Worm (Caenorhabditis elegans) whole organism, mixed stage, embryonic: ENCODE data around the gene T23F11.11.
A peak's percentile ranks its signal among the peaks of the same experiment; 100 is the strongest.

Experiments used
- M03D4.4 ChIP-seq: sonication (generic microtip); optimal IDR thresholded peaks from 2 replicates; lab custom pipeline; 2017; ENCODE audit warnings: mild to moderate bottlenecking, missing genetic modification characterization, missing compliant biosample characterization
- bed-3 ChIP-seq: fragments of 200-800 bp; sonication (Bioruptor generic); optimal IDR thresholded peaks from 3 replicates; lab custom pipeline; 2018; ENCODE audit warnings: mild to moderate bottlenecking, missing genetic modification characterization, moderate library complexity, missing compliant biosample characterization
- blmp-1 ChIP-seq: fragments of 150-350 bp; optimal IDR thresholded peaks from 2 replicates; lab custom pipeline; 2014; ENCODE audit warnings: missing biosample characterization, missing genetic modification characterization
- ceh-43 ChIP-seq: fragments of 200-800 bp; sonication (Bioruptor generic); optimal IDR thresholded peaks from 2 replicates; lab custom pipeline; 2018; ENCODE audit warnings: mild to moderate bottlenecking, missing genetic modification characterization, moderate library complexity, missing compliant biosample characterization
- ceh-83 ChIP-seq: fragments of 200-800 bp; sonication (Bioruptor generic); optimal IDR thresholded peaks from 2 replicates; lab custom pipeline; 2018; ENCODE audit warnings: mild to moderate bottlenecking, missing genetic modification characterization, missing compliant biosample characterization
- ces-1 ChIP-seq: fragments of 150-350 bp; optimal IDR thresholded peaks from 2 replicates; lab custom pipeline; 2014; ENCODE audit warnings: missing biosample characterization, missing genetic modification reagents, missing genetic modification characterization
- cnd-1 ChIP-seq: fragments of 200-800 bp; sonication (Bioruptor generic); optimal IDR thresholded peaks from 2 replicates; lab custom pipeline; 2018; ENCODE audit warnings: mild to moderate bottlenecking, missing genetic modification characterization, missing compliant biosample characterization
- drap-1 ChIP-seq: fragments of 200-800 bp; sonication (Bioruptor generic); optimal IDR thresholded peaks from 3 replicates; lab custom pipeline; 2018; ENCODE audit warnings: mild to moderate bottlenecking, missing genetic modification characterization, missing compliant biosample characterization
- elt-1 ChIP-seq: sonication (generic microtip); optimal IDR thresholded peaks from 2 replicates; lab custom pipeline; 2017; ENCODE audit warnings: missing genetic modification characterization, mild to moderate bottlenecking, missing compliant biosample characterization, antibody characterized with exemption, moderate library complexity, borderline replicate concordance; ENCODE audit not compliant: insufficient read depth
- elt-3 ChIP-seq: fragments of 150-350 bp; optimal IDR thresholded peaks from 2 replicates; lab custom pipeline; 2014; ENCODE audit warnings: missing biosample characterization, missing genetic modification characterization
- flh-1 ChIP-seq: fragments of 200-800 bp; sonication (Bioruptor generic); optimal IDR thresholded peaks from 2 replicates; lab custom pipeline; 2018; ENCODE audit warnings: mild to moderate bottlenecking, missing genetic modification characterization, moderate library complexity, missing compliant biosample characterization
- ham-2 ChIP-seq: fragments of 200-800 bp; sonication (Bioruptor generic); optimal IDR thresholded peaks from 2 replicates; lab custom pipeline; 2018; ENCODE audit warnings: mild to moderate bottlenecking, missing genetic modification characterization, missing compliant biosample characterization
- hlh-1 ChIP-seq: fragments of 150-350 bp; optimal IDR thresholded peaks from 2 replicates; lab custom pipeline; 2014; ENCODE audit warnings: missing biosample characterization, missing genetic modification reagents, missing genetic modification characterization
- lin-13 ChIP-seq: fragments of 150-350 bp; optimal IDR thresholded peaks from 2 replicates; lab custom pipeline; 2014; ENCODE audit warnings: missing biosample characterization, missing genetic modification characterization
- lin-32 ChIP-seq: fragments of 200-800 bp; sonication (Bioruptor generic); optimal IDR thresholded peaks from 2 replicates; lab custom pipeline; 2018; ENCODE audit warnings: mild to moderate bottlenecking, missing genetic modification characterization, missing compliant biosample characterization
- mab-5 ChIP-seq: fragments of 150-350 bp; optimal IDR thresholded peaks from 2 replicates; lab custom pipeline; 2014; ENCODE audit warnings: missing biosample characterization, missing genetic modification characterization
- mep-1 ChIP-seq: fragments of 150-350 bp; optimal IDR thresholded peaks from 2 replicates; lab custom pipeline; 2017; ENCODE audit warnings: missing biosample characterization, missing genetic modification reagents, missing genetic modification characterization, inconsistent platforms
- mls-2 ChIP-seq: sonication (generic microtip); optimal IDR thresholded peaks from 2 replicates; lab custom pipeline; 2016; ENCODE audit warnings: mild to moderate bottlenecking, missing genetic modification characterization, moderate library complexity, missing compliant biosample characterization
- nhr-12 ChIP-seq: fragments of 150-350 bp; optimal IDR thresholded peaks from 2 replicates; lab custom pipeline; 2014; ENCODE audit warnings: missing biosample characterization, missing genetic modification characterization
- nhr-2 ChIP-seq: fragments of 150-350 bp; optimal IDR thresholded peaks from 2 replicates; lab custom pipeline; 2014; ENCODE audit warnings: missing biosample characterization, missing genetic modification characterization
- nhr-237 ChIP-seq: fragments of 150-350 bp; optimal IDR thresholded peaks from 2 replicates; lab custom pipeline; 2014; ENCODE audit warnings: missing biosample characterization, missing genetic modification characterization
- nhr-76 ChIP-seq: sonication (generic microtip); optimal IDR thresholded peaks from 2 replicates; lab custom pipeline; 2017; ENCODE audit warnings: missing biosample characterization, missing genetic modification characterization
- pha-4 ChIP-seq: fragments of 150-350 bp; optimal IDR thresholded peaks from 2 replicates; lab custom pipeline; 2018; ENCODE audit warnings: missing biosample characterization, missing genetic modification reagents, missing genetic modification characterization
- sem-2 ChIP-seq: fragments of 200-800 bp; sonication (Bioruptor generic); optimal IDR thresholded peaks from 2 replicates; lab custom pipeline; 2018; ENCODE audit warnings: mild to moderate bottlenecking, missing genetic modification characterization, missing compliant biosample characterization
- snpc-4 ChIP-seq: fragments of 150-350 bp; optimal IDR thresholded peaks from 2 replicates; lab custom pipeline; 2014; ENCODE audit warnings: missing biosample characterization, missing genetic modification characterization
- unc-120 ChIP-seq: sonication (generic microtip); optimal IDR thresholded peaks from 2 replicates; lab custom pipeline; 2017; ENCODE audit warnings: missing genetic modification characterization, missing compliant biosample characterization; ENCODE audit not compliant: poor library complexity, severe bottlenecking
- unc-39 ChIP-seq: fragments of 150-350 bp; optimal IDR thresholded peaks from 2 replicates; lab custom pipeline; 2014; ENCODE audit warnings: missing biosample characterization, missing genetic modification characterization
- unc-62 ChIP-seq: fragments of 150-350 bp; optimal IDR thresholded peaks from 2 replicates; lab custom pipeline; 2014; ENCODE audit warnings: missing biosample characterization, missing genetic modification reagents, missing genetic modification characterization
- zip-8 ChIP-seq: fragments of 150-350 bp; optimal IDR thresholded peaks from 2 replicates; lab custom pipeline; 2014; ENCODE audit warnings: missing biosample characterization, missing genetic modification characterization
- ztf-11 ChIP-seq: fragments of 150-350 bp; optimal IDR thresholded peaks from 2 replicates; lab custom pipeline; 2014; ENCODE audit warnings: missing biosample characterization, missing genetic modification characterization

Gene T23F11.11

DNA sequence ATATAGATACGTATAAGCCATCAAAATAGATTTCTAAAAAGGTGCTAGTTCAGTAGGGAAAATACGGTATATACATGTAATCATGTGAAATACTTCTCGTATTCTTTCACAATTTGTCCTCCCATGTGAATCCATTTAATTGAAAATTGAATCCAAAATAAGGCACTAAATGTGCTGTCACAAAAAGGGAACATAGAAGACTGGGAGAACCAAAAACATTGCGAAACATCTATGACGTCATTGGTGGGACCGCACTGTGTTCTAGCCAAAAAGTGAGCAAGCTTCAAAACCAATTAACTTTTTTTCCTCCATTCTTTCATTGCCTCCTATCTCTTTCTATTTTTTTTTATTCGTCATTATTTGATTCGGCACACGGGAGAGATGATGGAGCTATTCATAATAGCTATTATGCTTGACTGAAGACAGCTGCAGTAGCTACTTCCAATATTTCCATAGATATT lies 13.0 kb downstream of the T23F11.11 start, which contains the start of gene cdka-1:
cdka-1 (plus strand) TSS at position 411 of the 461 bp plus-strand sequence.
- TF ChIP-seq mep-1 (no peak), ces-1 (peak; percentile 16)

- TF ChIP-seq ceh-43 (GFP tag; lab: Kevin White, UChicago): no peak
- no peak for TF ChIP-seq ham-2 (GFP tag; lab: Kevin White, UChicago)
- TF ChIP-seq M03D4.4 (tag; lab: Kevin White, UChicago): no peak
- no peak for TF ChIP-seq mab-5 (tag; lab: Kevin White, UChicago)
- TF ChIP-seq ces-1: peak; percentile 75
- no peak for TF ChIP-seq elt-1
- TF ChIP-seq ztf-11: no peak
- no peak for TF ChIP-seq cnd-1 (tag; lab: Kevin White, UChicago)
Measured at ce11 chrIII:4657386-4657785, 14.0 kb downstream of the T23F11.11 start.

DNA sequence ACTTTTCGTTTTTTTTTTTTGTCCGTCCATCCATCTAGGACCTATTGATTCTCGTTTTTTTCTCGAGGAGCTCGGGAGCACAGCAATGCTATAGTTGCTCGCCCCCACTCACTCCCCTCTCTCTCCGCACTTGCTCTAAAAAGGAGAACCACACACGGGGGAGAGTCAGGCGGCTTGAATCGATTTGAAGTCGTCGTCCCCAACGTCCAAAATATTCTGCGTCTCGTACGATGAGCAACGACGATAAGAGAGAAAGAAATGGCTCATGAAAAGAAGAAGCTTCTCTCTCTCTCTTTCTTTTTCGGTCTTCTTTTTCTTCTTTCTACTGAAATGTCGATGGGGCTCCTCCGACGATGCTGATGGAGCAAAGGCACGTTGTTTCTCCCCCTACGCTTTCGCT lies 15.0 kb downstream of the T23F11.11 start:
- no peak for TF ChIP-seq ceh-83 (GFP tag; lab: Kevin White, UChicago)
- TF ChIP-seq ces-1: peak; percentile 70
- TF ChIP-seq, all 35 proteins: peak for 1

ce11 chrIII:4655402-4655801 lies 16.0 kb downstream of the T23F11.11 start, which contains the start of gene T23F11.2:
TSS of gene T23F11.2 (minus strand) at chrIII:4655502.
- no peak for TF ChIP-seq elt-3 (tag; lab: Kevin White, UChicago)
- TF ChIP-seq lin-32 (GFP tag; lab: Kevin White, UChicago): no peak
- TF ChIP-seq nhr-12 (tag; lab: Kevin White, UChicago): no peak
- TF ChIP-seq flh-1 (GFP tag; lab: Kevin White, UChicago): no peak
- TF ChIP-seq ceh-43 (GFP tag; lab: Kevin White, UChicago): no peak
- TF ChIP-seq sem-2 (GFP tag; lab: Kevin White, UChicago): no peak
- no peak for TF ChIP-seq ham-2 (GFP tag; lab: Kevin White, UChicago)
- TF ChIP-seq cnd-1 (tag; lab: Kevin White, UChicago): no peak
- no peak for TF ChIP-seq mls-2 (tag; lab: Kevin White, UChicago)
- no peak for TF ChIP-seq ceh-83 (GFP tag; lab: Kevin White, UChicago)
- no peak for TF ChIP-seq snpc-4 (tag; lab: Kevin White, UChicago)
- TF ChIP-seq bed-3: no peak
- no peak for TF ChIP-seq pha-4
- TF ChIP-seq lin-13: no peak
- no peak for TF ChIP-seq nhr-76 (tag; lab: Kevin White, UChicago)
- TF ChIP-seq, all 35 proteins: peak for 0

ce11 chrIII:4653912-4654311 lies 17.5 kb downstream of the T23F11.11 start:
- TF ChIP-seq hlh-1 (tag; lab: Kevin White, UChicago) (no peak), M03D4.4 (tag; lab: Kevin White, UChicago) (no peak), unc-39 (tag; lab: Kevin White, UChicago) (no peak)

DNA sequence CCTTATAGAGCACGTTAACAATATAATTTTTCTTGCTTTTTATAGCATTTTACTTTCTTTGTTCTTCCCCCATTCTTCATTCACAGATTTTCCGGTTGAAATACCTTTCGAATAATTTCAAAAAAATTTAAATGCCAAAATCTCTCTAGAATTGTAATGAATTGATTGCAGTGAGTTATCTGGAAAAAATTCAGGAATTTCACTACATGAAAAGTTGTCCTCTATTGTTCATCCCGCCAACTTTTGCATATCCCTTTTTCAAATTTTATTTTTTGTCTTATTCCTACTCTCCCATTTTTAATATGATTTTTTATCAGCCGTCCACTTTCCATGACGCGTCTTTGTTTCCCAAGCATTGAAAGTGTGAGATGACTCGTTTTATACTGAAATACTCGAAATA lies 18.0 kb downstream of the T23F11.11 start:
- no peak for TF ChIP-seq elt-1
- TF ChIP-seq zip-8 (tag; lab: Kevin White, UChicago): no peak
- TF ChIP-seq blmp-1 (tag; lab: Kevin White, UChicago): no peak
- no peak for TF ChIP-seq flh-1 (GFP tag; lab: Kevin White, UChicago)
- no peak for TF ChIP-seq mls-2 (tag; lab: Kevin White, UChicago)
- TF ChIP-seq unc-120 (tag; lab: Kevin White, UChicago): no peak
- no peak for TF ChIP-seq sem-2 (GFP tag; lab: Kevin White, UChicago)
- TF ChIP-seq mep-1: no peak
- no peak for TF ChIP-seq mab-5 (tag; lab: Kevin White, UChicago)
- TF ChIP-seq drap-1: no peak
- no peak for TF ChIP-seq ces-1
- no peak for TF ChIP-seq unc-62 (GFP tag; lab: Kevin White, UChicago)
- TF ChIP-seq ceh-43 (GFP tag; lab: Kevin White, UChicago): no peak
- no peak for TF ChIP-seq nhr-2 (tag; lab: Kevin White, UChicago)
- TF ChIP-seq pha-4: no peak
- no peak for TF ChIP-seq lin-13
- no peak for TF ChIP-seq ham-2 (GFP tag; lab: Kevin White, UChicago)
- no peak for TF ChIP-seq lin-32 (GFP tag; lab: Kevin White, UChicago)
- no peak for TF ChIP-seq nhr-237 (tag; lab: Kevin White, UChicago)
- TF ChIP-seq elt-3 (tag; lab: Kevin White, UChicago): no peak
